Worm (Caenorhabditis elegans) whole organism, L4 larva: ENCODE results near the gene F52H2.5.

ENCODE experiments used
- fkh-10 ChIP-seq: fragments of 150-350 bp; optimal IDR thresholded peaks from 2 replicates; lab custom pipeline; 2014; ENCODE audit warnings: missing biosample characterization, missing genetic modification reagents, missing genetic modification characterization
- nhr-77 ChIP-seq: fragments of 150-350 bp; optimal IDR thresholded peaks from 2 replicates; lab custom pipeline; 2014; ENCODE audit warnings: missing biosample characterization, missing genetic modification characterization
- snpc-4 ChIP-seq: fragments of 150-350 bp; optimal IDR thresholded peaks from 2 replicates; lab custom pipeline; 2014; ENCODE audit warnings: missing biosample characterization, missing genetic modification characterization
- zfp-2 ChIP-seq: sonication (generic microtip); optimal IDR thresholded peaks from 2 replicates; lab custom pipeline; 2016; ENCODE audit warnings: mild to moderate bottlenecking, missing genetic modification characterization, missing compliant biosample characterization

- TF ChIP-seq snpc-4, result no peak
- TF ChIP-seq fkh-10 (GFP tag; lab: Kevin White, UChicago), result no peak
- no peak for TF ChIP-seq zfp-2 (tag; lab: Kevin White, UChicago)
- TF ChIP-seq nhr-77, result peak; percentile 73
These were observed 20.7 kb upstream of the F52H2.5 start, which contains the start of gene H01M10.1 for ce11 chrX:2580524-2580981.
